Worm (Caenorhabditis elegans) whole organism, L4 larva: Measurements from ENCODE around the gene W06F12.3.

ENCODE experiments used
- D1046.2 ChIP-seq: fragments of 200-800 bp; sonication (Bioruptor generic); IDR thresholded peaks from 2 replicates; pipeline ENCODE4 v1.3.6; 2022; ENCODE audit warnings: missing genetic modification characterization, missing compliant biosample characterization
- aha-1 ChIP-seq: fragments of 150-350 bp; peaks from one replicate; lab custom pipeline; 2014; ENCODE audit warnings: missing biosample characterization, missing genetic modification characterization
- dpl-1 ChIP-seq: fragments of 150-350 bp; optimal IDR thresholded peaks from 2 replicates; lab custom pipeline; 2014; ENCODE audit warnings: missing biosample characterization, missing genetic modification reagents, missing genetic modification characterization
- lim-7 ChIP-seq: fragments of 200-800 bp; sonication (Bioruptor generic); IDR thresholded peaks from 2 replicates; pipeline ENCODE4 v1.3.6; 2022; ENCODE audit warnings: missing genetic modification characterization, missing compliant biosample characterization
- lin-13 ChIP-seq: fragments of 150-350 bp; optimal IDR thresholded peaks from 2 replicates; lab custom pipeline; 2014; ENCODE audit warnings: missing biosample characterization, missing genetic modification reagents, missing genetic modification characterization
- lin-15B ChIP-seq: fragments of 150-350 bp; sonication (generic microtip); optimal IDR thresholded peaks from 3 replicates; lab custom pipeline; 2014; ENCODE audit warnings: missing biosample characterization, missing genetic modification characterization
- lsy-2 ChIP-seq, 2 experiments: fragments of 150-350 bp in 1 of 2; sonication (generic microtip) in 1 of 2; optimal IDR thresholded peaks; 2 replicates each; lab custom pipeline; 2014 to 2017; ENCODE audit warnings: missing biosample characterization in 2 of 2, missing genetic modification characterization in 2 of 2
- mep-1 ChIP-seq: fragments of 150-350 bp; sonication (generic microtip); optimal IDR thresholded peaks from 3 replicates; lab custom pipeline; 2014; ENCODE audit warnings: missing biosample characterization, missing genetic modification characterization
- nhr-10 ChIP-seq: fragments of 150-350 bp; optimal IDR thresholded peaks from 2 replicates; lab custom pipeline; 2014; ENCODE audit warnings: missing biosample characterization, missing genetic modification characterization
- nhr-111 ChIP-seq: fragments of 200-800 bp; sonication (Bioruptor generic); optimal IDR thresholded peaks from 2 replicates; lab custom pipeline; 2018; ENCODE audit warnings: mild to moderate bottlenecking, missing genetic modification characterization, missing compliant biosample characterization

- TF ChIP-seq dpl-1 (GFP tag; lab: Kevin White, UChicago) (no peak), lim-7 (GFP tag; lab: Robert Waterston, UW) (no peak), aha-1 (no peak), nhr-10 (tag; lab: Kevin White, UChicago) (no peak), nhr-111 (GFP tag; lab: Kevin White, UChicago) (no peak), lsy-2 (tag; optimal IDR thresholded peaks at IDR 0.05; lab: Kevin White, UChicago) (no peak), lin-15B (tag; lab: Kevin White, UChicago) (no peak), lin-13 (no peak), D1046.2 (GFP tag; lab: Robert Waterston, UW) (no peak), mep-1 (no peak)
These were observed 9.1 kb downstream of the W06F12.3 start, which contains the start of gene tyr-2 for ce11 chrIII:13743922-13744321.
